Worm (Caenorhabditis elegans) whole organism, mixed stage, embryonic: ENCODE data around the gene C08F11.10.

ENCODE experiments used
- bed-3 ChIP-seq: fragments of 200-800 bp; sonication (Bioruptor generic); optimal IDR thresholded peaks from 3 replicates; lab custom pipeline; 2018; ENCODE audit warnings: mild to moderate bottlenecking, missing genetic modification characterization, moderate library complexity, missing compliant biosample characterization
- blmp-1 ChIP-seq: fragments of 150-350 bp; optimal IDR thresholded peaks from 2 replicates; lab custom pipeline; 2014; ENCODE audit warnings: missing biosample characterization, missing genetic modification characterization
- hlh-1 ChIP-seq: fragments of 150-350 bp; optimal IDR thresholded peaks from 2 replicates; lab custom pipeline; 2014; ENCODE audit warnings: missing biosample characterization, missing genetic modification reagents, missing genetic modification characterization
- lsy-2 ChIP-seq: fragments of 150-350 bp; optimal IDR thresholded peaks from 2 replicates; lab custom pipeline; 2014; ENCODE audit warnings: missing biosample characterization, missing genetic modification characterization
- nhr-12 ChIP-seq: fragments of 150-350 bp; optimal IDR thresholded peaks from 2 replicates; lab custom pipeline; 2014; ENCODE audit warnings: missing biosample characterization, missing genetic modification characterization
- nhr-28 ChIP-seq: fragments of 150-350 bp; optimal IDR thresholded peaks from 2 replicates; lab custom pipeline; 2014; ENCODE audit warnings: missing biosample characterization, missing genetic modification characterization
- unc-62 ChIP-seq: fragments of 150-350 bp; optimal IDR thresholded peaks from 2 replicates; lab custom pipeline; 2014; ENCODE audit warnings: missing biosample characterization, missing genetic modification reagents, missing genetic modification characterization
- ztf-11 ChIP-seq: fragments of 150-350 bp; optimal IDR thresholded peaks from 2 replicates; lab custom pipeline; 2014; ENCODE audit warnings: missing biosample characterization, missing genetic modification characterization

- no peak for TF ChIP-seq nhr-28
- no peak for TF ChIP-seq unc-62 (GFP tag; lab: Kevin White, UChicago)
- no peak for TF ChIP-seq nhr-12 (tag; lab: Kevin White, UChicago)
- no peak for TF ChIP-seq blmp-1 (tag; lab: Kevin White, UChicago)
- TF ChIP-seq lsy-2 (tag; lab: Kevin White, UChicago) = no peak
- no peak for TF ChIP-seq ztf-11 (tag; lab: Kevin White, UChicago)
- no peak for TF ChIP-seq hlh-1
- TF ChIP-seq bed-3 (GFP tag; lab: Kevin White, UChicago) = no peak
These were observed 12.1 kb downstream of the C08F11.10 start, which contains the start of gene C08F11.7 for ce11 chrIV:13636975-13637374.
